Worm (Caenorhabditis elegans) whole organism, L4/young adult: ENCODE results near the gene bath-36.

Source experiments
- W03F9.2 ChIP-seq: fragments of 150-350 bp; optimal IDR thresholded peaks from 2 replicates; lab custom pipeline; 2014; ENCODE audit warnings: missing biosample characterization, missing genetic modification characterization
- him-1 ChIP-seq: sonication (generic microtip); optimal IDR thresholded peaks from 2 replicates; lab custom pipeline; 2016; ENCODE audit warnings: missing genotype, missing genetic modification reagents, missing genetic modification characterization, missing compliant biosample characterization

DNA sequence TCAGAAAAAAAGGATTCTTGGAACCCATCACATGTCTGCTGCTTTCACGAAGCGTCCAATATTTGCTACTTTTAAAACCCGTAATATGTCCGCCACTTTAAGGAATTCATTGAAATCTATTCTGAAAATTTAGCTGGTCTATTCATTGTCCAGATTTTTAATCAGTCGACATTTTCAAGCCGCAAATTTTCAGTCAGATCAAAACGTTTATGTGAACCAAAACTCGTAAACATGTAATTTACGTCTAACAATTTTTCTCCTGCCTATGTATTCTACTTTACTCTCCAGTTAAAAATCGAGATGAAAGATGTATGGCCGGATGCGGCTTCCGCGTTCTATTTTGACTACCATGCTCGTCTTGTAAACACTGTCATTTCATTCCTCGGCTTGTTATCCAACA is 10.3 kb downstream of the bath-36 start, which contains the start of gene srw-1:
- TF ChIP-seq him-1 (tag; lab: Kevin White, UChicago) (no peak), W03F9.2 (tag; lab: Kevin White, UChicago) (no peak)
